Fruit fly (Drosophila melanogaster): ENCODE measurements around the gene CG9281.

The CG9281 gene

DNA sequence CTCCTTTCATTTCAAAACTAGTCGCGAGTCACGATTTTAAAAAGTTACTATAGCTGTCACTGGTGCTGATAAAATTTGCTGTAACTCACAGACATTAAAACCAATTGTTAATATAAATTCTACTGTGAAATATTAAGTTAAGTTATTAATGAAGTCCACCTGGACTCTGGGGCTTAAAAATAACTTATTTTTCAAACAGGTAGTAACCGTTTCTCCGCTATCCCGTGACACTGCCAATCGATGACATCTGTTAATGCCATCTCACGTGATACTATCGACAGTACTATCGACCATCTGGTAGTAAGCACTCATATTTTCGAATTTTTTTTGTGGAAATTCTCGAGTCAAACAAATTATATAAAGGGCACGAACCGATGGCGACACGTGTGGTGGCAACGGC is 23.7 kb upstream of the CG9281 start, which contains the start of the genes CG12379 and MagR (continued):
- TF ChIP-seq run (tag; optimal IDR thresholded peaks at IDR 0.05) (no peak), Spps (tag; optimal IDR thresholded peaks at IDR 0.05) (no peak), Bteb2 (GFP tag; optimal IDR thresholded peaks at IDR 0.05) (peak; percentile 16), CG7271 (tag; optimal IDR thresholded peaks at IDR 0.05) (no peak), HHEX (GFP tag; optimal IDR thresholded peaks at IDR 0.05) (no peak), danr (GFP tag; IDR thresholded peaks at IDR 0.05) (0 out of 2 replicates have a peak, but pooled peaks have one; percentile 15), CG6272 (GFP tag; IDR thresholded peaks at IDR 0.05) (peak; percentile 49), CG10147 (GFP tag; optimal IDR thresholded peaks at IDR 0.05) (peak; percentile 69), chinmo (GFP tag; IDR thresholded peaks at IDR 0.05; ENCODE audit: partially characterized antibody) (0 out of 4 replicates have a peak, but pooled peaks have one; percentile 67), CrebB (tag; optimal IDR thresholded peaks at IDR 0.05) (peak; percentile 28), CG32767 (GFP tag; IDR thresholded peaks at IDR 0.05) (no peak), CG18262 (tag; optimal IDR thresholded peaks at IDR 0.05) (peak; percentile 43), ERR (GFP tag; optimal IDR thresholded peaks at IDR 0.05) (no peak), knrl (GFP tag; IDR thresholded peaks at IDR 0.05; ENCODE audit: partially characterized antibody) (peak; percentile 86), disco-r (GFP tag; optimal IDR thresholded peaks at IDR 0.05) (peak; percentile 18), CG2678 (tag; optimal IDR thresholded peaks at IDR 0.05) (no peak), Ssrp (tag; optimal IDR thresholded peaks at IDR 0.05) (peak; percentile 44), CG13624 (GFP tag; optimal IDR thresholded peaks at IDR 0.05) (peak; percentile 21), sob (GFP tag; IDR thresholded peaks at IDR 0.05) (peak; percentile 58), CG2202 (tag; optimal IDR thresholded peaks at IDR 0.05) (no peak), CG33213 (GFP tag; optimal IDR thresholded peaks at IDR 0.05) (peak; percentile 27), kah (GFP tag; optimal IDR thresholded peaks at IDR 0.05) (peak; percentile 6), CG34376 (GFP tag; optimal IDR thresholded peaks at IDR 0.05) (peak; percentile 77), oc (tag; optimal IDR thresholded peaks at IDR 0.05) (no peak), NfI (GFP tag; optimal IDR thresholded peaks at IDR 0.05) (peak; percentile 56), Doc2 (GFP tag; IDR thresholded peaks at IDR 0.05) (no peak), CG32532 (GFP tag; IDR thresholded peaks at IDR 0.05) (peak; percentile 46; the same call in 1 of the 2 replicates), MBD-R2 (GFP tag; IDR thresholded peaks at IDR 0.05) (peak; percentile 48; the same call in 1 of the 2 replicates), fd96Cb (tag; optimal IDR thresholded peaks at IDR 0.05) (peak; percentile 4), Sry-β (GFP tag; optimal IDR thresholded peaks at IDR 0.05) (peak; percentile 87), wdn (GFP tag; IDR thresholded peaks at IDR 0.05) (no peak), mld (GFP tag; IDR thresholded peaks at IDR 0.05; ENCODE audit: partially characterized antibody) (peak; percentile 51; the same call in 1 of the 3 replicates), Ets97D (GFP tag; optimal IDR thresholded peaks at IDR 0.05) (peak; percentile 30), tll (GFP tag; optimal IDR thresholded peaks at IDR 0.05) (peak in 1 of 2 experiments; percentile 83), CG7963 (GFP tag; IDR thresholded peaks at IDR 0.05; ENCODE audit: partially characterized antibody) (peak; percentile 60), Optix (GFP tag; IDR thresholded peaks at IDR 0.05) (no peak), CG10431 (GFP tag; optimal IDR thresholded peaks at IDR 0.05) (no peak), CG12942 (GFP tag; optimal IDR thresholded peaks at IDR 0.05) (peak; percentile 3), trem (tag; optimal IDR thresholded peaks at IDR 0.05) (peak; percentile 54), vfl (GFP tag; optimal IDR thresholded peaks at IDR 0.05) (peak; percentile 31), Dref (GFP tag; IDR thresholded peaks at IDR 0.05) (peak; percentile 69), CG30020 (tag; optimal IDR thresholded peaks at IDR 0.05) (peak; percentile 75), CG1529 (GFP tag; optimal IDR thresholded peaks at IDR 0.05) (no peak), CG1647 (GFP tag; optimal IDR thresholded peaks at IDR 0.05) (peak; percentile 45), CG7786 (GFP tag; optimal IDR thresholded peaks at IDR 0.05) (peak; percentile 56), CG8290 (GFP tag; optimal IDR thresholded peaks at IDR 0.05) (peak; percentile 29), CG8290 (tag; optimal IDR thresholded peaks at IDR 0.05) (no peak), PHDP (tag; optimal IDR thresholded peaks at IDR 0.05) (peak; percentile 30), cato (GFP tag; optimal IDR thresholded peaks at IDR 0.05; ENCODE audit: borderline replicate concordance) (no peak), ac (GFP tag; optimal IDR thresholded peaks at IDR 0.05) (no peak), CG3065 (GFP tag; optimal IDR thresholded peaks at IDR 0.05) (peak; percentile 16)

All from whole organism, embryonic.